Worm (Caenorhabditis elegans): Measurements from ENCODE around the gene pid-5.
A peak's percentile ranks its signal among the peaks of the same experiment; 100 is the strongest.

pid-5 gene

ce11 chrV:4151400-4151799 lies 24.3 kb upstream of the pid-5 start:
- TF ChIP-seq ama-1 (optimal IDR thresholded peaks at IDR 0.05) (no peak), lsy-12 (tag; optimal IDR thresholded peaks at IDR 0.05) (no peak), mml-1 (tag; optimal IDR thresholded peaks at IDR 0.05) (no peak), nhr-25 (tag; optimal IDR thresholded peaks at IDR 0.05) (no peak), egl-27 (tag; optimal IDR thresholded peaks at IDR 0.05) (no peak)

- no peak for TF ChIP-seq ama-1 (optimal IDR thresholded peaks at IDR 0.05)
- TF ChIP-seq nhr-11 (tag; optimal IDR thresholded peaks at IDR 0.05), result no peak
- TF ChIP-seq fos-1 (tag; optimal IDR thresholded peaks at IDR 0.05), result no peak
- no peak for TF ChIP-seq ztf-11 (tag; optimal IDR thresholded peaks at IDR 0.05)
- TF ChIP-seq nhr-25 (tag; optimal IDR thresholded peaks at IDR 0.05), result no peak
- TF ChIP-seq lin-39 (tag; optimal IDR thresholded peaks at IDR 0.05), result no peak
- no peak for TF ChIP-seq jun-1 (tag; optimal IDR thresholded peaks at IDR 0.05)
- no peak for TF ChIP-seq lin-15B (tag; optimal IDR thresholded peaks at IDR 0.05)
- no peak for TF ChIP-seq fkh-2 (tag; optimal IDR thresholded peaks at IDR 0.05)
- no peak for TF ChIP-seq egl-27 (tag; optimal IDR thresholded peaks at IDR 0.05)
- no peak for TF ChIP-seq nhr-23 (tag; optimal IDR thresholded peaks at IDR 0.05)
- TF ChIP-seq ztf-4 (tag; optimal IDR thresholded peaks at IDR 0.05), result no peak
- TF ChIP-seq lsy-12 (tag; optimal IDR thresholded peaks at IDR 0.05), result no peak
Measured at ce11 chrV:4152200-4152599, 23.5 kb upstream of the pid-5 start, which contains the start of gene Y45G5AM.6. Gene Y45G5AM.6, minus strand, starts transcription at chrV:4152300.

ce11 chrV:4157291-4157690 lies 18.4 kb upstream of the pid-5 start:
- TF ChIP-seq pqm-1 (tag; optimal IDR thresholded peaks at IDR 0.05) (no peak), elt-2 (tag; optimal IDR thresholded peaks at IDR 0.05) (peak; percentile 16), fkh-2 (tag; optimal IDR thresholded peaks at IDR 0.05) (no peak), nfya-1 (tag; optimal IDR thresholded peaks at IDR 0.05; ENCODE audit: insufficient read depth) (peak; percentile 12), nhr-77 (tag; optimal IDR thresholded peaks at IDR 0.05) (no peak)

DNA sequence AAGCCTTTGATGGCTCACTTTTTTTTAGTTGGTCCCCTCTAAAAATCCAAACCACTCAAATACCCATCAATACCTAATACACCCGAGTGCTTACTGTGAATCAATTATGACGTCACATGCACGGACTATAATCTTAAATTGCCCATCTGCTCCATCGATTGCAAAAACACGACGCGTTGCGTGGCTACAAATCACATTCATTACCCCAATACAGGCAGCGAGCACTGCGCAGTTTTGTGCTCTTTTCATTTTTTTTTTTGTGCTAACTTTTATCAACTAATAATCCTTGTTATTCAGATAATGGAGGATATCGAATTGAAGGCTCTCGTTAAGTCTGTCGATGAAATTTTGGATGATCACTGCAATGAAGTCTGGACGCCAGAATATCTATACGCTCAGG lies 15.6 kb upstream of the pid-5 start, which contains the start of gene Y45G5AM.5:
Y45G5AM.5 (plus strand) TSS at position 301 of the 400 bp plus-strand sequence.
- TF ChIP-seq mdl-1 (tag; optimal IDR thresholded peaks at IDR 0.05), result no peak
- no peak for TF ChIP-seq nhr-237 (tag; optimal IDR thresholded peaks at IDR 0.05)
- TF ChIP-seq nhr-25 (tag; optimal IDR thresholded peaks at IDR 0.05), result no peak
- no peak for TF ChIP-seq nhr-28 (tag; optimal IDR thresholded peaks at IDR 0.05)
- TF ChIP-seq nhr-23 (tag; optimal IDR thresholded peaks at IDR 0.05), result no peak

DNA sequence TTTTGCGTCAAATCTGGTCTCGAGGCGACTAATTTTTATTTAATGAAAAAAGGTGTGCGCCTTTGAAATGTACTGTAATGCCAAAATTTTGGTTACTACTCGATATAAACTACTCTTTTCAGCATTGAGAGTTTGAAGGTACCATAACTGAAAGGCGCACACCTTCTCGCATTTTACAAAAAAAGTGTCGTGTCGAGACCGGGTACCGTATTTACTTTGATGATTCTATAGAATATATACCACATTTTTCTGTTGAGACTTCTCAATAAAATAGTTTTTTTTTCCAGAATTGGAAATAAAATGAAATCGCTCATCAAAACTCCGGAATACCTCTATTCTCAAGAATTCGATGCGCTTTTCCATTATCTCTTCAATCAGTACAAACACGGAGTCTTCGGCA lies 12.8 kb upstream of the pid-5 start, which contains the start of gene Y45G5AM.4:
Y45G5AM.4 (plus strand) TSS at position 301 of the 400 bp plus-strand sequence.
- TF ChIP-seq elt-1 (tag; optimal IDR thresholded peaks at IDR 0.05) (no peak), nhr-237 (tag; optimal IDR thresholded peaks at IDR 0.05) (no peak), fos-1 (tag; optimal IDR thresholded peaks at IDR 0.05) (no peak), nhr-28 (tag; optimal IDR thresholded peaks at IDR 0.05) (no peak), lin-15B (tag; optimal IDR thresholded peaks at IDR 0.05) (no peak), tbx-2 (tag; optimal IDR thresholded peaks at IDR 0.05) (no peak), ama-1 (optimal IDR thresholded peaks at IDR 0.05) (no peak), nfya-1 (tag; optimal IDR thresholded peaks at IDR 0.05; ENCODE audit: insufficient read depth) (no peak), mdl-1 (tag; optimal IDR thresholded peaks at IDR 0.05) (no peak), unc-39 (tag; optimal IDR thresholded peaks at IDR 0.05) (no peak), lin-39 (tag; optimal IDR thresholded peaks at IDR 0.05) (no peak), aly-2 (tag; optimal IDR thresholded peaks at IDR 0.05) (no peak), fkh-2 (tag; optimal IDR thresholded peaks at IDR 0.05) (no peak), ceh-82 (tag; optimal IDR thresholded peaks at IDR 0.05) (no peak), jun-1 (tag; optimal IDR thresholded peaks at IDR 0.05) (no peak), ceh-9 (tag; optimal IDR thresholded peaks at IDR 0.05) (no peak), nhr-77 (tag; optimal IDR thresholded peaks at IDR 0.05) (no peak), eor-1 (tag; optimal IDR thresholded peaks at IDR 0.05) (no peak), pqm-1 (tag; optimal IDR thresholded peaks at IDR 0.05) (no peak), unc-62 (GFP tag; optimal IDR thresholded peaks at IDR 0.05) (no peak)

ce11 chrV:4164504-4164959 lies 11.2 kb upstream of the pid-5 start, which contains the start of gene Y45G5AM.3:
Gene Y45G5AM.3, plus strand, starts transcription at chrV:4164554.
- TF ChIP-seq nfya-1 (tag; optimal IDR thresholded peaks at IDR 0.05; ENCODE audit: insufficient read depth), result peak; percentile 4
- TF ChIP-seq pqm-1 (tag; optimal IDR thresholded peaks at IDR 0.05), result peak; percentile 32
- TF ChIP-seq daf-12 (tag; optimal IDR thresholded peaks at IDR 0.05), result no peak
- TF ChIP-seq hmg-11 (tag; optimal IDR thresholded peaks at IDR 0.05), result peak; percentile 13
